Fruit fly (Drosophila melanogaster): ENCODE results near the gene CG16772.

- no peak for TF ChIP-seq Blimp-1 (GFP tag; optimal IDR thresholded peaks at IDR 0.05)
- no peak for TF ChIP-seq CG31627 (GFP tag; optimal IDR thresholded peaks at IDR 0.05)
- no peak for TF ChIP-seq CG7368 (GFP tag; optimal IDR thresholded peaks at IDR 0.05)
- no peak for TF ChIP-seq Gug (GFP tag; IDR thresholded peaks at IDR 0.05)
- no peak for TF ChIP-seq CG15336 (GFP tag; IDR thresholded peaks at IDR 0.05)
- TF ChIP-seq CG6854 (GFP tag; optimal IDR thresholded peaks at IDR 0.05), result no peak
- TF ChIP-seq lz (GFP tag; optimal IDR thresholded peaks at IDR 0.05), result no peak
Observed at dm6 chr2L:19966410-19966809, 3.9 kb downstream of the CG16772 start, which contains the start of gene OS9.
